Fruit fly (Drosophila melanogaster): Measurements from ENCODE around the gene Ccp84Ab.

The Ccp84Ab gene

dm6 chr3R:6667245-6667644, 35.4 kb downstream of the Ccp84Ab start:
- TF ChIP-seq CG4318 (GFP tag; optimal IDR thresholded peaks at IDR 0.05) = no peak
- no peak for TF ChIP-seq CG10669 (GFP tag; optimal IDR thresholded peaks at IDR 0.05)
- no peak for TF ChIP-seq Ets21C (GFP tag; optimal IDR thresholded peaks at IDR 0.05)
- TF ChIP-seq fkh (GFP tag; optimal IDR thresholded peaks at IDR 0.05) = peak; percentile 88
- TF ChIP-seq CG6854 (GFP tag; optimal IDR thresholded peaks at IDR 0.05) = no peak
- no peak for TF ChIP-seq fd85E (GFP tag; optimal IDR thresholded peaks at IDR 0.05)

dm6 chr3R:6665117-6665654, 37.5 kb downstream of the Ccp84Ab start:
- TF ChIP-seq fd85E (GFP tag; optimal IDR thresholded peaks at IDR 0.05) (no peak), acj6 (GFP tag; optimal IDR thresholded peaks at IDR 0.05) (no peak), Met (GFP tag; optimal IDR thresholded peaks at IDR 0.05) (no peak), cyc (GFP tag; optimal IDR thresholded peaks at IDR 0.05) (no peak), CG11902 (GFP tag; optimal IDR thresholded peaks at IDR 0.05) (no peak), Hr4 (GFP tag; optimal IDR thresholded peaks at IDR 0.05) (peak; percentile 25), fkh (GFP tag; optimal IDR thresholded peaks at IDR 0.05) (peak; percentile 87), topi (GFP tag; optimal IDR thresholded peaks at IDR 0.05) (no peak), ss (GFP tag; optimal IDR thresholded peaks at IDR 0.05) (no peak), Eip78C (GFP tag) (no peak), CG3032 (tag; optimal IDR thresholded peaks at IDR 0.05) (no peak), Eip75B (GFP tag; optimal IDR thresholded peaks at IDR 0.05) (no peak), Eip93F (GFP tag; optimal IDR thresholded peaks at IDR 0.05) (no peak), CG9139 (GFP tag; optimal IDR thresholded peaks at IDR 0.05) (no peak), CG11294 (GFP tag; IDR thresholded peaks at IDR 0.05) (peak; percentile 11; the same call in 1 of the 2 replicates), CG6276 (GFP tag; optimal IDR thresholded peaks at IDR 0.05) (peak; percentile 23), Sox14 (GFP tag; optimal IDR thresholded peaks at IDR 0.05) (no peak), vri (GFP tag; optimal IDR thresholded peaks at IDR 0.05) (no peak), CG6163 (GFP tag; IDR thresholded peaks at IDR 0.05) (no peak), CG6854 (GFP tag; optimal IDR thresholded peaks at IDR 0.05) (no peak), dsx (GFP tag; optimal IDR thresholded peaks at IDR 0.05; ENCODE audit: poor library complexity, severe bottlenecking) (peak; percentile 50)

dm6 chr3R:6664371-6665116, 38.1 kb downstream of the Ccp84Ab start:
- TF ChIP-seq CG3919 (GFP tag; optimal IDR thresholded peaks at IDR 0.05) (peak; percentile 26), Hr38 (GFP tag; optimal IDR thresholded peaks at IDR 0.05) (no peak), dac (GFP tag; optimal IDR thresholded peaks at IDR 0.05) (peak; percentile 1), fkh (GFP tag; optimal IDR thresholded peaks at IDR 0.05) (peak; percentile 88), CG6163 (GFP tag; IDR thresholded peaks at IDR 0.05) (0 out of 3 replicates have a peak, but pooled peaks have one; percentile 10), CG15336 (GFP tag; IDR thresholded peaks at IDR 0.05) (no peak), CG10631 (GFP tag; optimal IDR thresholded peaks at IDR 0.05) (peak; percentile 43), CG16779 (tag; optimal IDR thresholded peaks at IDR 0.05) (no peak), Smox (GFP tag; optimal IDR thresholded peaks at IDR 0.05) (no peak), CG11294 (GFP tag; IDR thresholded peaks at IDR 0.05) (no peak), CG6276 (GFP tag; optimal IDR thresholded peaks at IDR 0.05) (no peak), Eip75B (GFP tag; optimal IDR thresholded peaks at IDR 0.05) (no peak), lz (GFP tag; optimal IDR thresholded peaks at IDR 0.05) (no peak), achi (GFP tag; optimal IDR thresholded peaks at IDR 0.05) (peak; percentile 32), Lpt (GFP tag; optimal IDR thresholded peaks at IDR 0.05) (peak; percentile 2), Blimp-1 (GFP tag; optimal IDR thresholded peaks at IDR 0.05) (no peak), fd59A (GFP tag; optimal IDR thresholded peaks at IDR 0.05) (no peak), CG10669 (GFP tag; optimal IDR thresholded peaks at IDR 0.05) (no peak), Hr39 (GFP tag; optimal IDR thresholded peaks at IDR 0.05) (no peak), CG8319 (GFP tag; optimal IDR thresholded peaks at IDR 0.05) (no peak), net (GFP tag; optimal IDR thresholded peaks at IDR 0.05) (peak; percentile 1), salr (GFP tag; optimal IDR thresholded peaks at IDR 0.05) (peak in 1 of 2 experiments; percentile 51), Hr4 (GFP tag; optimal IDR thresholded peaks at IDR 0.05) (peak; percentile 46), CG8119 (GFP tag; IDR thresholded peaks at IDR 0.05) (peak; percentile 32; the same call in 1 of the 3 replicates), CG31627 (GFP tag; optimal IDR thresholded peaks at IDR 0.05) (no peak), Ets21C (GFP tag; optimal IDR thresholded peaks at IDR 0.05) (no peak), Sox102F (GFP tag; optimal IDR thresholded peaks at IDR 0.05) (no peak), eg (GFP tag; IDR thresholded peaks at IDR 0.05) (peak; percentile 26; the same call in 1 of the 3 replicates), CG9139 (GFP tag; optimal IDR thresholded peaks at IDR 0.05) (no peak), spab (GFP tag; optimal IDR thresholded peaks at IDR 0.05) (no peak), CG6792 (GFP tag; optimal IDR thresholded peaks at IDR 0.05) (no peak)

Measured in whole organism, prepupa.